Fruit fly (Drosophila melanogaster): ENCODE results near the gene Scsalpha1.

- TF ChIP-seq CG7045 (GFP tag; optimal IDR thresholded peaks at IDR 0.05) (peak; percentile 90), CG12768 (GFP tag; optimal IDR thresholded peaks at IDR 0.05) (peak; percentile 88), cic (GFP tag; optimal IDR thresholded peaks at IDR 0.05) (peak; percentile 38), CG11617 (GFP tag; optimal IDR thresholded peaks at IDR 0.05) (peak; percentile 68), Hr96 (GFP tag; optimal IDR thresholded peaks at IDR 0.05) (no peak), pad (GFP tag; optimal IDR thresholded peaks at IDR 0.05) (peak; percentile 38), toe (GFP tag; optimal IDR thresholded peaks at IDR 0.05) (no peak), ovo (GFP tag; optimal IDR thresholded peaks at IDR 0.05) (no peak), CG14711 (tag; optimal IDR thresholded peaks at IDR 0.05) (peak; percentile 83), CG1620 (GFP tag; optimal IDR thresholded peaks at IDR 0.05) (no peak)
Measured at dm6 chr3L:3826541-3826940, 12.5 kb downstream of the Scsalpha1 start.
